Worm (Caenorhabditis elegans) whole organism, mixed stage, embryonic: Measurements from ENCODE around the gene pho-10.

Source experiments
- blmp-1 ChIP-seq: fragments of 150-350 bp; optimal IDR thresholded peaks from 2 replicates; lab custom pipeline; 2014; ENCODE audit warnings: missing biosample characterization, missing genetic modification characterization
- ces-1 ChIP-seq: fragments of 150-350 bp; optimal IDR thresholded peaks from 2 replicates; lab custom pipeline; 2014; ENCODE audit warnings: missing biosample characterization, missing genetic modification reagents, missing genetic modification characterization
- lin-13 ChIP-seq: fragments of 150-350 bp; optimal IDR thresholded peaks from 2 replicates; lab custom pipeline; 2014; ENCODE audit warnings: missing biosample characterization, missing genetic modification characterization
- nhr-76 ChIP-seq: sonication (generic microtip); optimal IDR thresholded peaks from 2 replicates; lab custom pipeline; 2017; ENCODE audit warnings: missing biosample characterization, missing genetic modification characterization
- pha-4 ChIP-seq: fragments of 150-350 bp; optimal IDR thresholded peaks from 2 replicates; lab custom pipeline; 2018; ENCODE audit warnings: missing biosample characterization, missing genetic modification reagents, missing genetic modification characterization
- snpc-4 ChIP-seq: fragments of 150-350 bp; optimal IDR thresholded peaks from 2 replicates; lab custom pipeline; 2014; ENCODE audit warnings: missing biosample characterization, missing genetic modification characterization
- sptf-1 ChIP-seq: sonication (generic microtip); optimal IDR thresholded peaks from 2 replicates; lab custom pipeline; 2017; ENCODE audit warnings: mild to moderate bottlenecking, missing genetic modification characterization, moderate library complexity, missing compliant biosample characterization
- unc-62 ChIP-seq: fragments of 150-350 bp; optimal IDR thresholded peaks from 2 replicates; lab custom pipeline; 2014; ENCODE audit warnings: missing biosample characterization, missing genetic modification reagents, missing genetic modification characterization
- ztf-11 ChIP-seq: fragments of 150-350 bp; optimal IDR thresholded peaks from 2 replicates; lab custom pipeline; 2014; ENCODE audit warnings: missing biosample characterization, missing genetic modification characterization

- TF ChIP-seq nhr-76 (no peak), ztf-11 (tag; lab: Kevin White, UChicago) (no peak), blmp-1 (tag; lab: Kevin White, UChicago) (no peak), sptf-1 (tag; lab: Kevin White, UChicago) (no peak), pha-4 (tag; lab: Kevin White, UChicago) (no peak), unc-62 (GFP tag; lab: Kevin White, UChicago) (no peak), snpc-4 (tag; lab: Kevin White, UChicago) (no peak), ces-1 (GFP tag; lab: Kevin White, UChicago) (no peak), lin-13 (tag; lab: Kevin White, UChicago) (no peak)
These were observed 8.1 kb upstream of the pho-10 start for ce11 chrII:9928470-9928869.
